Fruit fly (Drosophila melanogaster): ENCODE data around the gene DCTN6-p27.
A peak's percentile ranks its signal among the peaks of the same experiment; 100 is the strongest.

The DCTN6-p27 gene

DNA sequence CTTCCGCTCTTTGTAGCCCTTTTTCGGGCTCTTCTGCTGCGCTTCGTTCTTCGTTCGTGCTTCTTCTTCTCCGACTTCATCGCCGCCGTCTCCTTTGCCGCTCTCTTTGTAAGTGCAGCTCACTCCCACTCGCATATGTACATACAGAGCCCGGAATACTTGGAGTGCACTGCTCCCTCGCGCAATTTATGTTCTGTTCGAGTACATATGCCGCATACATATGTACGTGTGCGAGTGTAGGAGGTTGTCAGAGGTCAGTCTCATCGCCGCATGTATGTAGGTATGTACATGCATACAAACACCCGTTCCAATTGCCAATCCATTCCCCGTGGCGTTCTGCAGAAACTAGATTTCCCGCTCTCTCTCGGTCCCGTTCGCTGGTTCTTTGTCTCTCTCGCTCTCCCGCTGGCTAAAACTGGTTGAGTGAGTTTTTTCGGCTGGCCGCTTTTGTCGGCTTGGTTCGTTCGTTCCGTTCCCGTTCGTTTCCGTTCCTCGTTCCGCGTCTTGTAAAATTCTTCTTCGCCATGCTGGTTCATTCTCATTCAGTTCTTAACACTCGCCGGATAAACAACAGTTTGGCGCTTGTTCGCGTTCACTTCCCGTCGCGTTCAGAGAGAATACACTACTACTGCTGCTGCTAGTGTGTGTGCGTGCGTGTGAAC is 26.0 kb downstream of the DCTN6-p27 start (continued):
- no peak for TF ChIP-seq CG9705 (GFP tag; optimal IDR thresholded peaks at IDR 0.05)

- TF ChIP-seq Abd-B (GFP tag; optimal IDR thresholded peaks at IDR 0.05), result no peak
- peak; percentile 31 for TF ChIP-seq Jra (GFP tag; optimal IDR thresholded peaks at IDR 0.05)
- TF ChIP-seq Sp1 (GFP tag; optimal IDR thresholded peaks at IDR 0.05), result peak; percentile 34
- TF ChIP-seq rgr (GFP tag; optimal IDR thresholded peaks at IDR 0.05), result peak; percentile 72
- no peak for TF ChIP-seq GATAd (GFP tag; optimal IDR thresholded peaks at IDR 0.05)
- peak in 1 of 2 experiments; percentile 69 for TF ChIP-seq foxo (GFP tag; optimal IDR thresholded peaks at IDR 0.05)
- TF ChIP-seq HLH106 (tag; optimal IDR thresholded peaks at IDR 0.05), result peak; percentile 47
- peak; percentile 61 for TF ChIP-seq br (GFP tag; optimal IDR thresholded peaks at IDR 0.05)
- TF ChIP-seq Hnf4 (GFP tag; optimal IDR thresholded peaks at IDR 0.05), result peak; percentile 30
- peak; percentile 78 for TF ChIP-seq OdsH (GFP tag; optimal IDR thresholded peaks at IDR 0.05)
- TF ChIP-seq tai (GFP tag; optimal IDR thresholded peaks at IDR 0.05), result peak; percentile 44
- peak; percentile 19 for TF ChIP-seq Hr83 (GFP tag; optimal IDR thresholded peaks at IDR 0.05; ENCODE audit: poor library complexity, severe bottlenecking)
- TF ChIP-seq N (GFP tag; optimal IDR thresholded peaks at IDR 0.05), result no peak
- TF ChIP-seq woc (GFP tag; optimal IDR thresholded peaks at IDR 0.05), result peak; percentile 17
- TF ChIP-seq CG32264 (GFP tag; optimal IDR thresholded peaks at IDR 0.05), result peak; percentile 51
- peak; percentile 44 for TF ChIP-seq dmrt93B (GFP tag; optimal IDR thresholded peaks at IDR 0.05)
- TF ChIP-seq ey (GFP tag; optimal IDR thresholded peaks at IDR 0.05), result peak; percentile 66
- TF ChIP-seq dsf (GFP tag; optimal IDR thresholded peaks at IDR 0.05; ENCODE audit: borderline replicate concordance), result no peak
- TF ChIP-seq Vsx2 (GFP tag; optimal IDR thresholded peaks at IDR 0.05; ENCODE audit: partially characterized antibody), result no peak
- peak; percentile 59 for TF ChIP-seq fru (GFP tag; optimal IDR thresholded peaks at IDR 0.05)
- no peak for TF ChIP-seq sage (GFP tag; optimal IDR thresholded peaks at IDR 0.05)
- TF ChIP-seq h (GFP tag; optimal IDR thresholded peaks at IDR 0.05), result peak; percentile 57
- TF ChIP-seq psq (GFP tag; optimal IDR thresholded peaks at IDR 0.05), result peak; percentile 29
These were observed 26.8 kb downstream of the DCTN6-p27 start for dm6 chr2L:19158679-19159551.

dm6 chr2L:19159552-19160406 is 27.7 kb downstream of the DCTN6-p27 start:
- TF ChIP-seq pan (optimal IDR thresholded peaks at IDR 0.05), result no peak
- no peak for TF ChIP-seq sage (GFP tag; optimal IDR thresholded peaks at IDR 0.05)
- no peak for TF ChIP-seq Hr83 (GFP tag; optimal IDR thresholded peaks at IDR 0.05; ENCODE audit: poor library complexity, severe bottlenecking)
- TF ChIP-seq fru (GFP tag; optimal IDR thresholded peaks at IDR 0.05), result peak; percentile 11
- TF ChIP-seq Abd-B (GFP tag; optimal IDR thresholded peaks at IDR 0.05), result no peak
- no peak for TF ChIP-seq HLH106 (tag; optimal IDR thresholded peaks at IDR 0.05)
- peak in 1 of 2 experiments; percentile 24 for TF ChIP-seq foxo (GFP tag; optimal IDR thresholded peaks at IDR 0.05)
- TF ChIP-seq CrebA (GFP tag; optimal IDR thresholded peaks at IDR 0.05; ENCODE audit: borderline replicate concordance), result no peak
- TF ChIP-seq Sp1 (GFP tag; optimal IDR thresholded peaks at IDR 0.05), result no peak
- no peak for TF ChIP-seq Myc (optimal IDR thresholded peaks at IDR 0.05)
- TF ChIP-seq CG32264 (GFP tag; optimal IDR thresholded peaks at IDR 0.05), result no peak
- no peak for TF ChIP-seq tai (GFP tag; optimal IDR thresholded peaks at IDR 0.05)
- TF ChIP-seq Dfd (GFP tag; optimal IDR thresholded peaks at IDR 0.05), result peak; percentile 87
- no peak for TF ChIP-seq dmrt93B (GFP tag; optimal IDR thresholded peaks at IDR 0.05)
- no peak for TF ChIP-seq lola (GFP tag; optimal IDR thresholded peaks at IDR 0.05)
- TF ChIP-seq ey (GFP tag; optimal IDR thresholded peaks at IDR 0.05), result peak; percentile 15

DNA sequence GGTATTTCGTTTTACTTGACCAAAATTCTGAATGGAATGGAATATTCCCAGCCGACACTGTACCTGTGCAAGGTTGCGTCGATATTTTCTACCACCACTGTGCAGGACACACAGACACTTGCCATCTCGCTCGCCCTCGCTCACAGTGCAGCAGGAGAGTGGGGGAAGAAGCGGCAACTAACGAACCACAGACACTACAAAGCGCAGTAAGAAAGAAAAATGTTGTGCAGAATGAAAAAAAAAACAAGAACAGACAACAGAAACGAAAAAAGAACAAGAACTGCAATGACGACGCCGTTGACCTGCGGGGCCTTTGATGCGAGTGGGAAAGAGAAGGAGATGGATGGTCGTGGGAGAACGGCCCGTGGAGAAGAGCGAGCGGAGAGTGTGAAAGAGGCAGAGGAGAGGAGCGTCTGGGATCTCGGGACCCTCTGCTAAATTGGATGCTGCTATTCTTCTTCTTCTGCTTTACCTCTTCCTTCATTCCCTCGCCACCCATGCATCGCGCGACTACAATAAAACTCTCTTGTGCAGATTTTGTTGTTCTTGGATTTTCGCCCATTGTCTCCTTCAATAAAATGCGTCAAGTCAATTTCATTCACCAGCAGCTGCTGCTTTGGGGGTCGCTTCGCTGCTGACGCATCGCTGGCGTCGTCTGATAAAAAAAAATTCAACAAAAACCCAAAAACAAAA is 29.3 kb downstream of the DCTN6-p27 start:
- TF ChIP-seq dsf (GFP tag; optimal IDR thresholded peaks at IDR 0.05; ENCODE audit: borderline replicate concordance), result no peak
- no peak for TF ChIP-seq ey (GFP tag; optimal IDR thresholded peaks at IDR 0.05)
- TF ChIP-seq N (GFP tag; optimal IDR thresholded peaks at IDR 0.05), result no peak
- no peak for TF ChIP-seq sv (GFP tag; optimal IDR thresholded peaks at IDR 0.05)
- TF ChIP-seq Hr83 (GFP tag; optimal IDR thresholded peaks at IDR 0.05; ENCODE audit: poor library complexity, severe bottlenecking), result peak; percentile 14
- peak; percentile 29 for TF ChIP-seq rgr (GFP tag; optimal IDR thresholded peaks at IDR 0.05)
- no peak for TF ChIP-seq lola (GFP tag; optimal IDR thresholded peaks at IDR 0.05)
- no peak for TF ChIP-seq Mio (GFP tag; optimal IDR thresholded peaks at IDR 0.05)
- peak; percentile 94 for TF ChIP-seq jim (GFP tag; optimal IDR thresholded peaks at IDR 0.05)
- TF ChIP-seq Myc (optimal IDR thresholded peaks at IDR 0.05), result no peak
- no peak for TF ChIP-seq Vsx2 (GFP tag; optimal IDR thresholded peaks at IDR 0.05; ENCODE audit: partially characterized antibody)
- peak; percentile 82 for TF ChIP-seq fru (GFP tag; optimal IDR thresholded peaks at IDR 0.05)
- peak; percentile 87 for TF ChIP-seq Rel (GFP tag; optimal IDR thresholded peaks at IDR 0.05)
- no peak for TF ChIP-seq Rel (tag; optimal IDR thresholded peaks at IDR 0.05)
- TF ChIP-seq tai (GFP tag; optimal IDR thresholded peaks at IDR 0.05), result no peak
- TF ChIP-seq pan (optimal IDR thresholded peaks at IDR 0.05), result no peak
- peak; percentile 10 for TF ChIP-seq OdsH (GFP tag; optimal IDR thresholded peaks at IDR 0.05)
- peak; percentile 29 for TF ChIP-seq Hnf4 (GFP tag; optimal IDR thresholded peaks at IDR 0.05)
- TF ChIP-seq h (GFP tag; optimal IDR thresholded peaks at IDR 0.05), result peak; percentile 13
- TF ChIP-seq Abd-B (GFP tag; optimal IDR thresholded peaks at IDR 0.05), result no peak
- peak; percentile 53 for TF ChIP-seq brk (GFP tag; optimal IDR thresholded peaks at IDR 0.05)
- no peak for TF ChIP-seq foxo (GFP tag; optimal IDR thresholded peaks at IDR 0.05)
- peak; percentile 99 for TF ChIP-seq psq (GFP tag; optimal IDR thresholded peaks at IDR 0.05)
- TF ChIP-seq CG9705 (GFP tag; optimal IDR thresholded peaks at IDR 0.05), result no peak
- peak; percentile 84 for TF ChIP-seq CrebA (GFP tag; optimal IDR thresholded peaks at IDR 0.05; ENCODE audit: borderline replicate concordance)
- TF ChIP-seq dmrt93B (GFP tag; optimal IDR thresholded peaks at IDR 0.05), result no peak
